Fruit fly (Drosophila melanogaster): ENCODE measurements around the gene CG4511.

The CG4511 gene

dm6 chr3R:10826796-10827524, 27.3 kb upstream of the CG4511 start, which contains the start of gene Cad86C (continued):
- TF ChIP-seq CoRest (tag; optimal IDR thresholded peaks at IDR 0.05) (no peak), Hr51 (GFP tag; optimal IDR thresholded peaks at IDR 0.05) (no peak), E2f1 (GFP tag; IDR thresholded peaks at IDR 0.05) (no peak), Fer1 (GFP tag; optimal IDR thresholded peaks at IDR 0.05) (no peak), CG11723 (GFP tag; optimal IDR thresholded peaks at IDR 0.05) (no peak)

DNA sequence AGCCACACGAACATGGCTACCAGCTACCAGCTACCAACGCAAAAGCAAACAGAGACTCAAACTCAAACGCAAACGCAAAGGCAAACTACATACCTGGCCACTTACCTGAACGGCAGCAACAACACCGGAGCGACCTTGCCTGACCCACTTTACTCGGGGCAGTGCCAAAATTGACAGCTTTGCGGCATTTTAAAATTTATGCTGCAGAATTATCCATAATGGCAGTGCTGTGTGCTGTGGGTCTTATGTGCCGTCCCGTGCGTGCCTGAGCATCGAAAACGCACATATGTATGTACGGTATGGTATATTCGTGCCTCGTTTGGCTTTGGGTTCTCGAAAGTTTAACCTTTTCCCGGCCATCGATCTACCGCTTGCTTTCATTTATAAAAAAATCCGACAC, 25.6 kb upstream of the CG4511 start:
- TF ChIP-seq Dfd (GFP tag; optimal IDR thresholded peaks at IDR 0.05) (no peak), Bteb2 (GFP tag; optimal IDR thresholded peaks at IDR 0.05) (no peak), Aef1 (GFP tag; IDR thresholded peaks at IDR 0.05) (no peak), HLH4C (GFP tag; IDR thresholded peaks at IDR 0.05; ENCODE audit: partially characterized antibody) (0 out of 3 replicates have a peak, but pooled peaks have one; percentile 21), tna (GFP tag; IDR thresholded peaks at IDR 0.05; ENCODE audit: partially characterized antibody) (0 out of 2 replicates have a peak, but pooled peaks have one; percentile 14), Poxn (GFP tag; IDR thresholded peaks at IDR 0.05) (no peak), CG4360 (GFP tag; IDR thresholded peaks at IDR 0.05) (0 out of 2 replicates have a peak, but pooled peaks have one; percentile 21), chinmo (GFP tag; IDR thresholded peaks at IDR 0.05; ENCODE audit: partially characterized antibody) (0 out of 4 replicates have a peak, but pooled peaks have one; percentile 26), CG12659 (GFP tag; optimal IDR thresholded peaks at IDR 0.05) (no peak), Rx (GFP tag; IDR thresholded peaks at IDR 0.05) (no peak), jumu (GFP tag; optimal IDR thresholded peaks at IDR 0.05) (no peak), da (GFP tag; optimal IDR thresholded peaks at IDR 0.05) (no peak)

dm6 chr3R:10829746-10830145, 24.6 kb upstream of the CG4511 start:
- TF ChIP-seq nom (GFP tag; optimal IDR thresholded peaks at IDR 0.05): peak; percentile 11
- TF ChIP-seq bsh (GFP tag; optimal IDR thresholded peaks at IDR 0.05): peak in 1 of 2 experiments; percentile 40
- no peak for TF ChIP-seq Poxn (GFP tag; IDR thresholded peaks at IDR 0.05)

- TF ChIP-seq Hand (GFP tag; optimal IDR thresholded peaks at IDR 0.05): no peak
- no peak for TF ChIP-seq scrt (GFP tag; optimal IDR thresholded peaks at IDR 0.05)
- TF ChIP-seq Hmx (GFP tag; optimal IDR thresholded peaks at IDR 0.05): no peak
- TF ChIP-seq ftz-f1 (GFP tag; optimal IDR thresholded peaks at IDR 0.05): no peak
- no peak for TF ChIP-seq slbo (GFP tag; IDR thresholded peaks at IDR 0.05)
- no peak for TF ChIP-seq zfh2 (GFP tag; optimal IDR thresholded peaks at IDR 0.05)
- TF ChIP-seq CG6272 (GFP tag; IDR thresholded peaks at IDR 0.05): no peak
- TF ChIP-seq CG11085 (GFP tag; IDR thresholded peaks at IDR 0.05): no peak
- TF ChIP-seq Fer2 (tag; optimal IDR thresholded peaks at IDR 0.05): no peak
- no peak for TF ChIP-seq CG12104 (GFP tag; optimal IDR thresholded peaks at IDR 0.05)
- TF ChIP-seq fd3F (GFP tag; optimal IDR thresholded peaks at IDR 0.05): no peak
- TF ChIP-seq CG10979 (tag; optimal IDR thresholded peaks at IDR 0.05): peak; percentile 27
- no peak for TF ChIP-seq Jarid2 (GFP tag; optimal IDR thresholded peaks at IDR 0.05)
- no peak for TF ChIP-seq gro (GFP tag; optimal IDR thresholded peaks at IDR 0.05)
- TF ChIP-seq vnd (GFP tag; IDR thresholded peaks at IDR 0.05; ENCODE audit: partially characterized antibody): no peak
- no peak for TF ChIP-seq slp2 (GFP tag; optimal IDR thresholded peaks at IDR 0.05)
- TF ChIP-seq CG10431 (GFP tag; optimal IDR thresholded peaks at IDR 0.05): no peak
- TF ChIP-seq CG17186 (GFP tag; optimal IDR thresholded peaks at IDR 0.05): no peak
- TF ChIP-seq Oaz (GFP tag; IDR thresholded peaks at IDR 0.05): no peak
- TF ChIP-seq hbn (GFP tag; IDR thresholded peaks at IDR 0.05; ENCODE audit: partially characterized antibody): no peak
- no peak for TF ChIP-seq ems (GFP tag; optimal IDR thresholded peaks at IDR 0.05)
- TF ChIP-seq sna (GFP tag; IDR thresholded peaks at IDR 0.05; ENCODE audit: partially characterized antibody): no peak
- TF ChIP-seq fd64A (GFP tag; optimal IDR thresholded peaks at IDR 0.05): no peak
- TF ChIP-seq Camta (GFP tag; optimal IDR thresholded peaks at IDR 0.05): no peak
- TF ChIP-seq CG10267 (tag; optimal IDR thresholded peaks at IDR 0.05): no peak
Measured at dm6 chr3R:10832526-10833165, 21.7 kb upstream of the CG4511 start.

Measured in whole organism, embryonic.